Fruit fly (Drosophila melanogaster): Measurements from ENCODE around the gene Exn.

DNA sequence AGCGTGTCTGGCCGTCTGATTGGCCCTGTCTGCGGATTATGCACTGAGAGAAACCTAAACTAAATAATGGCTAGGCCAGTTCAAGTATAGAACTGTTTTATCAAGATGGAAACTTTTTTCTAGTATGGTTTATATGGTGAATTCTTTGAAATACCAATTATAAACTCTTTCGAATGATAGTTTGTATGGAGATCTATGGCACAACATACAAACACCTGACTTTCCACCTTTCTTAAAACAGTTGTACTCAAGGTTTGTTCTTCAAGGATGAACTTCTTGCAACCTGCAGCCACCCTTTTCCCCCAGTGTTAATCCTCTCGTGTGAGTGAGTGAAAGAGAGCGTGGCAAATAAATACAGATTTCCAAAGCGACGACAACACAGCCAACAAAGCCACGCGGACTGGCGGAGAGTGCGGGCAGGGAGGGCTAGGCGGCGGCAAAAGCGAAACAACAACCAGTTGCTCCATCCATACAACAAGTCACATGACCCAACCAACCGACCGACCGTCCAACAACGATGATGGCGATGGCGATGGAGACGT lies 34.5 kb downstream of the Exn start:
- TF ChIP-seq CG5204 (GFP tag; optimal IDR thresholded peaks at IDR 0.05) (peak; percentile 87), CG11617 (GFP tag; optimal IDR thresholded peaks at IDR 0.05) (peak; percentile 59), CG7045 (GFP tag; optimal IDR thresholded peaks at IDR 0.05) (peak; percentile 85), bab1 (GFP tag; optimal IDR thresholded peaks at IDR 0.05) (no peak), CG12768 (GFP tag; optimal IDR thresholded peaks at IDR 0.05) (peak; percentile 79), cnc (optimal IDR thresholded peaks at IDR 0.05) (no peak), kay (GFP tag; ENCODE audit: borderline replicate concordance) (peak; percentile 82), Clk (GFP tag; optimal IDR thresholded peaks at IDR 0.05) (peak; percentile 59), toe (GFP tag; optimal IDR thresholded peaks at IDR 0.05) (peak; percentile 69), tj (GFP tag; optimal IDR thresholded peaks at IDR 0.05) (peak; percentile 28), Crg-1 (GFP tag; optimal IDR thresholded peaks at IDR 0.05) (no peak)
